Worm (Caenorhabditis elegans): ENCODE measurements around the gene rtfo-1.

- TF ChIP-seq ama-1 (optimal IDR thresholded peaks at IDR 0.05): no peak
- TF ChIP-seq flt-1 (GFP tag; IDR thresholded peaks at IDR 0.05): no peak
- no peak for TF ChIP-seq tbx-37 (GFP tag; conservative IDR thresholded peaks at IDR 0.05)
- TF ChIP-seq hmg-4 (GFP tag; optimal IDR thresholded peaks at IDR 0.05): no peak
- no peak for TF ChIP-seq scrt-1 (GFP tag; IDR thresholded peaks at IDR 0.05)
- TF ChIP-seq ceh-13 (GFP tag; optimal IDR thresholded peaks at IDR 0.05): no peak
- no peak for TF ChIP-seq hnd-1 (tag; optimal IDR thresholded peaks at IDR 0.05)
- TF ChIP-seq F13C5.2 (tag; optimal IDR thresholded peaks at IDR 0.05): no peak
- no peak for TF ChIP-seq tra-4 (tag; optimal IDR thresholded peaks at IDR 0.05)
- no peak for TF ChIP-seq B0310.2 (tag; optimal IDR thresholded peaks at IDR 0.05)
- no peak for TF ChIP-seq aly-1 (tag; optimal IDR thresholded peaks at IDR 0.05)
- TF ChIP-seq tbx-11 (GFP tag; IDR thresholded peaks at IDR 0.05): no peak
Observed at ce11 chrV:9625604-9626446, 43.4 kb upstream of the rtfo-1 start, which contains the start of gene T06E4.7.
